Worm (Caenorhabditis elegans): Measurements from ENCODE around the gene jmjd-3.2.

ce11 chrX:14480248-14480647, 32.2 kb downstream of the jmjd-3.2 start, which contains the start of gene gfi-3:
- TF ChIP-seq unc-62 (GFP tag; optimal IDR thresholded peaks at IDR 0.05) (no peak), ztf-6 (GFP tag; IDR thresholded peaks at IDR 0.05) (no peak), fkh-3 (tag; optimal IDR thresholded peaks at IDR 0.05) (no peak), F57C9.4 (tag; optimal IDR thresholded peaks at IDR 0.05) (no peak), F33H1.4 (GFP tag; IDR thresholded peaks at IDR 0.05) (no peak), rec-8 (tag; optimal IDR thresholded peaks at IDR 0.05) (no peak), repo-1 (tag; optimal IDR thresholded peaks at IDR 0.05) (no peak), Y53G8AR.9 (GFP tag; conservative IDR thresholded peaks at IDR 0.05) (no peak), ceh-91 (GFP tag; IDR thresholded peaks at IDR 0.05) (no peak), sptf-2 (GFP tag; optimal IDR thresholded peaks at IDR 0.05) (no peak), B0035.1 (tag; optimal IDR thresholded peaks at IDR 0.05) (no peak)
